Fruit fly (Drosophila melanogaster) whole organism, embryonic: ENCODE data around the gene CG32452.
A peak's percentile ranks its signal among the peaks of the same experiment; 100 is the strongest.

ENCODE experiments used
- Antp ChIP-seq: fragments of 200-800 bp; sonication (Bioruptor generic); optimal IDR thresholded peaks from 3 replicates; lab custom pipeline; 2016; ENCODE audit warnings: missing biosample characterization, missing genetic modification characterization
- BtbVII ChIP-seq: fragments of 200-800 bp; sonication (Bioruptor generic); optimal IDR thresholded peaks from 3 replicates; lab custom pipeline; 2017; ENCODE audit warnings: missing biosample characterization, mild to moderate bottlenecking, missing genetic modification characterization
- CG11398 ChIP-seq: fragments of 200-800 bp; sonication (Bioruptor generic); optimal IDR thresholded peaks from 2 replicates; lab custom pipeline; 2016; ENCODE audit warnings: missing biosample characterization, missing genetic modification characterization
- CG11723 ChIP-seq: fragments of 200-800 bp; sonication (Bioruptor generic); optimal IDR thresholded peaks from 2 replicates; lab custom pipeline; 2017; ENCODE audit warnings: missing biosample characterization, mild to moderate bottlenecking, missing genetic modification characterization
- CG13123 ChIP-seq: fragments of 200-800 bp; sonication (Bioruptor generic); optimal IDR thresholded peaks from 2 replicates; lab custom pipeline; 2016; ENCODE audit warnings: missing biosample characterization, missing genetic modification characterization
- CG14014 ChIP-seq: fragments of 200-800 bp; sonication (Bioruptor generic); IDR thresholded peaks from 2 replicates; pipeline ENCODE4 v1.3.6; 2022; ENCODE audit warnings: missing biosample characterization, missing genetic modification characterization
- CG14965 ChIP-seq: fragments of 200-800 bp; sonication (Bioruptor generic); optimal IDR thresholded peaks from 2 replicates; lab custom pipeline; 2016; ENCODE audit warnings: missing biosample characterization, missing genetic modification characterization, borderline replicate concordance
- CG18011 ChIP-seq: fragments of 200-800 bp; sonication (Bioruptor generic); optimal IDR thresholded peaks from 2 replicates; lab custom pipeline; 2017; ENCODE audit warnings: missing biosample characterization, missing genetic modification characterization, mild to moderate bottlenecking, moderate library complexity, missing genotype
- CG18262 ChIP-seq: fragments of 200-800 bp; optimal IDR thresholded peaks from 3 replicates; lab custom pipeline; 2019; ENCODE audit warnings: missing biosample characterization, mild to moderate bottlenecking, missing genetic modification characterization, moderate library complexity
- CG18764 ChIP-seq: fragments of 200-800 bp; sonication (Bioruptor generic); optimal IDR thresholded peaks from 3 replicates; lab custom pipeline; 2016; ENCODE audit warnings: missing biosample characterization, missing genetic modification characterization
- CG2875 ChIP-seq: fragments of 200-800 bp; sonication (Bioruptor generic); optimal IDR thresholded peaks from 2 replicates; lab custom pipeline; 2017; ENCODE audit warnings: missing biosample characterization, mild to moderate bottlenecking, missing genetic modification characterization, missing genetic modification reagents
- CG32532 ChIP-seq: fragments of 200-800 bp; sonication (Bioruptor generic); IDR thresholded peaks from 2 replicates; pipeline ENCODE4 v1.3.6; 2022; ENCODE audit warnings: missing biosample characterization, missing genetic modification characterization
- CG6175 ChIP-seq: fragments of 200-800 bp; sonication (Bioruptor generic); IDR thresholded peaks from 3 replicates; pipeline ENCODE4 v1.3.6; 2022; ENCODE audit warnings: missing biosample characterization, missing genetic modification characterization
- CG6683 ChIP-seq: fragments of 200-800 bp; sonication (Bioruptor generic); optimal IDR thresholded peaks from 2 replicates; lab custom pipeline; 2017; ENCODE audit warnings: missing biosample characterization, mild to moderate bottlenecking, missing genetic modification characterization, missing genetic modification reagents
- CG7745 ChIP-seq: fragments of 200-800 bp; sonication (Bioruptor generic); optimal IDR thresholded peaks from 2 replicates; lab custom pipeline; 2018; ENCODE audit warnings: missing biosample characterization, mild to moderate bottlenecking, missing genetic modification characterization, moderate library complexity
- CG8359 ChIP-seq: fragments of 200-800 bp; sonication (Bioruptor generic); optimal IDR thresholded peaks from 2 replicates; lab custom pipeline; 2017; ENCODE audit warnings: missing biosample characterization, mild to moderate bottlenecking, missing genetic modification characterization, borderline replicate concordance
- CG8478 ChIP-seq: fragments of >200 bp; optimal IDR thresholded peaks from 2 replicates; lab custom pipeline; 2018
- CTCF ChIP-seq: fragments of 200-800 bp; sonication (Bioruptor generic); optimal IDR thresholded peaks from 2 replicates; lab custom pipeline; 2017; ENCODE audit warnings: missing biosample characterization, mild to moderate bottlenecking, missing genetic modification characterization, moderate library complexity
- D19B ChIP-seq: fragments of 200-800 bp; sonication (Bioruptor generic); optimal IDR thresholded peaks from 2 replicates; lab custom pipeline; 2017; ENCODE audit warnings: missing biosample characterization, mild to moderate bottlenecking, missing genetic modification characterization
- Dek ChIP-seq: fragments of 200-800 bp; sonication (Bioruptor generic); optimal IDR thresholded peaks from 3 replicates; lab custom pipeline; 2019; ENCODE audit warnings: missing biosample characterization, mild to moderate bottlenecking, missing genetic modification characterization, moderate library complexity
- Dip2 ChIP-seq: fragments of 200-800 bp; sonication (Bioruptor generic); IDR thresholded peaks from 2 replicates; pipeline ENCODE4 v1.3.6; 2022; ENCODE audit warnings: missing biosample characterization, missing genetic modification characterization
- Fer1 ChIP-seq: fragments of 200-800 bp; sonication (Bioruptor generic); optimal IDR thresholded peaks from 2 replicates; lab custom pipeline; 2017; ENCODE audit warnings: missing biosample characterization, mild to moderate bottlenecking, missing genetic modification characterization
- HLHmδ ChIP-seq: fragments of 200-800 bp; sonication (Bioruptor generic); optimal IDR thresholded peaks from 2 replicates; lab custom pipeline; 2018; ENCODE audit warnings: missing biosample characterization, mild to moderate bottlenecking, missing genetic modification characterization, moderate library complexity
- Hand ChIP-seq: fragments of 200-800 bp; sonication (Bioruptor generic); optimal IDR thresholded peaks from 2 replicates; lab custom pipeline; 2017; ENCODE audit warnings: mild to moderate bottlenecking, missing biosample characterization, missing genetic modification reagents, missing genetic modification characterization
- Mad ChIP-seq: fragments of 200-800 bp; sonication (Bioruptor generic); optimal IDR thresholded peaks from 2 replicates; lab custom pipeline; 2016; ENCODE audit warnings: missing biosample characterization, missing genetic modification characterization
- Max ChIP-seq: fragments of 200-800 bp; sonication (Bioruptor generic); optimal IDR thresholded peaks from 2 replicates; lab custom pipeline; 2016; ENCODE audit warnings: missing biosample characterization, mild to moderate bottlenecking, missing genetic modification characterization
- Mes4 ChIP-seq: fragments of 200-800 bp; sonication (Bioruptor generic); optimal IDR thresholded peaks from 2 replicates; lab custom pipeline; 2016; ENCODE audit warnings: missing biosample characterization, missing genetic modification characterization
- NfI ChIP-seq: fragments of 200-800 bp; sonication (Bioruptor generic); optimal IDR thresholded peaks from 3 replicates; lab custom pipeline; 2018; ENCODE audit warnings: missing biosample characterization, mild to moderate bottlenecking, missing genetic modification characterization, moderate library complexity
- Optix ChIP-seq: fragments of 200-800 bp; sonication (Bioruptor generic); IDR thresholded peaks from 3 replicates; pipeline ENCODE4 v1.3.6; 2022; ENCODE audit warnings: missing biosample characterization, missing genetic modification characterization
- Stat92E ChIP-seq, 3 experiments: fragments of >200 bp in 2 of 3; fragments of 200-800 bp in 1 of 3; sonication (Bioruptor generic) in 1 of 3; optimal IDR thresholded peaks; 2 replicates each; lab custom pipeline; 2017 to 2019; ENCODE audit warnings: missing biosample characterization in 3 of 3, missing genetic modification characterization in 3 of 3, mild to moderate bottlenecking in 1 of 3, moderate library complexity in 1 of 3
- Taf1 ChIP-seq: fragments of 200-800 bp; sonication (Bioruptor generic); IDR thresholded peaks from 2 replicates; pipeline ENCODE4 v1.3.6; 2022; ENCODE audit warnings: missing biosample characterization, missing genetic modification characterization
- ara ChIP-seq: fragments of 200-800 bp; sonication (Bioruptor generic); IDR thresholded peaks from 2 replicates; pipeline ENCODE4 v1.3.6; 2022; ENCODE audit warnings: missing biosample characterization, missing genetic modification characterization
- ato ChIP-seq: fragments of 200-800 bp; sonication (Bioruptor generic); IDR thresholded peaks from 2 replicates; pipeline ENCODE4 v1.3.6; 2022; ENCODE audit warnings: missing biosample characterization, missing genetic modification characterization; ENCODE audit not compliant: partially characterized antibody
- bsh ChIP-seq, 2 experiments: fragments of 200-800 bp; sonication (Bioruptor generic); optimal IDR thresholded peaks; 2 replicates each; lab custom pipeline; 2017 to 2018; ENCODE audit warnings: mild to moderate bottlenecking in 2 of 2, missing biosample characterization in 2 of 2, missing genetic modification characterization in 2 of 2, moderate library complexity in 1 of 2
- cwo ChIP-seq: fragments of 200-800 bp; sonication (Bioruptor generic); optimal IDR thresholded peaks from 3 replicates; lab custom pipeline; 2017; ENCODE audit warnings: missing biosample characterization, missing genetic modification characterization, mild to moderate bottlenecking, moderate library complexity, missing genetic modification reagents
- dimm ChIP-seq: fragments of 200-800 bp; sonication (Bioruptor generic); IDR thresholded peaks from 2 replicates; pipeline ENCODE4 v1.3.6; 2022; ENCODE audit warnings: missing biosample characterization, missing genetic modification characterization
- en ChIP-seq: fragments of 200-800 bp; sonication (Bioruptor generic); optimal IDR thresholded peaks from 2 replicates; lab custom pipeline; 2016; ENCODE audit warnings: missing biosample characterization, missing genetic modification characterization
- grau ChIP-seq: fragments of 200-800 bp; optimal IDR thresholded peaks from 3 replicates; lab custom pipeline; 2019; ENCODE audit warnings: missing biosample characterization, mild to moderate bottlenecking, missing genetic modification characterization, moderate library complexity
- ham ChIP-seq: fragments of 200-800 bp; sonication (Bioruptor generic); IDR thresholded peaks from 2 replicates; pipeline ENCODE4 v1.3.6; 2022; ENCODE audit warnings: missing biosample characterization, missing genetic modification characterization
- kni ChIP-seq: fragments of 200-800 bp; sonication (Bioruptor generic); optimal IDR thresholded peaks from 3 replicates; lab custom pipeline; 2017; ENCODE audit warnings: mild to moderate bottlenecking, missing biosample characterization, missing genetic modification reagents, missing genetic modification characterization
- mld ChIP-seq: fragments of 200-800 bp; sonication (Bioruptor generic); IDR thresholded peaks from 3 replicates; pipeline ENCODE4 v1.3.6; 2022; ENCODE audit warnings: missing biosample characterization, missing genetic modification characterization; ENCODE audit not compliant: partially characterized antibody
- pfk ChIP-seq: fragments of 200-800 bp; sonication (Bioruptor generic); optimal IDR thresholded peaks from 2 replicates; lab custom pipeline; 2018; ENCODE audit warnings: missing biosample characterization, mild to moderate bottlenecking, missing genetic modification characterization, moderate library complexity
- pita ChIP-seq: fragments of 200-800 bp; sonication (Bioruptor generic); optimal IDR thresholded peaks from 2 replicates; lab custom pipeline; 2017; ENCODE audit warnings: missing biosample characterization, mild to moderate bottlenecking, missing genetic modification characterization
- pzg ChIP-seq: fragments of 200-800 bp; sonication (Bioruptor generic); optimal IDR thresholded peaks from 3 replicates; lab custom pipeline; 2018; ENCODE audit warnings: missing biosample characterization, mild to moderate bottlenecking, missing genetic modification characterization, moderate library complexity
- row ChIP-seq: fragments of 200-800 bp; sonication (Bioruptor generic); IDR thresholded peaks from 3 replicates; pipeline ENCODE4 v1.3.6; 2022; ENCODE audit warnings: missing biosample characterization, missing genetic modification characterization
- shn ChIP-seq: fragments of 200-800 bp; sonication (Bioruptor generic); optimal IDR thresholded peaks from 3 replicates; lab custom pipeline; 2016; ENCODE audit warnings: missing biosample characterization, missing genetic modification characterization
- sqz ChIP-seq: fragments of 200-800 bp; sonication (Bioruptor generic); optimal IDR thresholded peaks from 3 replicates; lab custom pipeline; 2018; ENCODE audit warnings: missing biosample characterization, mild to moderate bottlenecking, missing genetic modification characterization
- sr ChIP-seq: fragments of 200-800 bp; sonication (Bioruptor generic); IDR thresholded peaks from 3 replicates; pipeline ENCODE4 v1.3.6; 2022; ENCODE audit warnings: missing biosample characterization, missing genetic modification characterization
- unpg ChIP-seq: fragments of 200-800 bp; sonication (Bioruptor generic); optimal IDR thresholded peaks from 3 replicates; lab custom pipeline; 2018; ENCODE audit warnings: missing biosample characterization, mild to moderate bottlenecking, missing genetic modification characterization, moderate library complexity
- vvl ChIP-seq: fragments of 200-800 bp; sonication (Bioruptor generic); IDR thresholded peaks from 2 replicates; pipeline ENCODE4 v1.3.6; 2022; ENCODE audit warnings: missing biosample characterization, missing genetic modification characterization

The CG32452 gene

DNA sequence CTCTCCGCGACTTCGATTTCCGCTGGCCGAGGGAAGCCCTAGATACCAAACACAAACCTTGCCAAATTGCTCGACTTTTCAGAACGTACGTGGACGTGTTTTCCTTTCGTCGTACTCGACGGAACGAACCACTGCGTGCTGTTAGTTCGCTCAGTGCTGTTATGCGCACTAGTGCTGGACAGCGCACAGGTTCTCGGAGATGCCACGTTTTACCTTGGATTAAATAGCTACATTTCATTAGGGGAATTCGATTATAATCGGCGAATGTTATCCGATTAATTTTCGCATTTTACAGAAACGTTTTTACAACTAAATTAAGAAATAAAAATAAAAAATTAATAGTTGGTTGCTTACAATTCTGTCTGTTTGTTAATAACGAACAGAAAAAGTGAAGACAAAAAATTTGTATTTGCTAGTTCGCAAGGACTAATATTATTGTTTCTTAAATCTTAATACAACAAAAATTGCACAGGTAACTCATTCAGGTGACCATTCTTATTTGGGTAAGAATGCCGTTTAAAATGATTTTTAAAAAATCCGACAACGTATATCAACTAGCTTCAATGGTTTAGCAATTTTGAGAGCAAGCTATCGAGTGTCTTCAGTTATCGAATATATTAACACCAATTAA is at the start of gene CG32452, which contains the start of gene ArfGAP3 (continued):
- TF ChIP-seq Stat92E (GFP tag; optimal IDR thresholded peaks at IDR 0.05; lab: Kevin White, UChicago) (peak in 1 of 3 experiments; percentile 28), CG18764 (peak; percentile 59), kni (peak; percentile 41), CG2875 (GFP tag; lab: Kevin White, UChicago) (peak; percentile 36), cwo (GFP tag; lab: Kevin White, UChicago) (peak; percentile 22), Hand (no peak), HLHmδ (GFP tag; lab: Kevin White, UChicago) (peak; percentile 56), CG11398 (GFP tag; lab: Kevin White, UChicago) (peak; percentile 27), CG8359 (GFP tag; lab: Kevin White, UChicago) (no peak), Max (GFP tag; lab: Kevin White, UChicago) (peak; percentile 83), CG13123 (peak; percentile 53), CG11723 (peak; percentile 37), bsh (GFP tag; optimal IDR thresholded peaks at IDR 0.05; lab: Kevin White, UChicago) (peak in 1 of 2 experiments; percentile 64), Dip2 (GFP tag; lab: Robert Waterston, UW) (no peak), Dek (tag; lab: Kevin White, UChicago) (peak; percentile 61), shn (GFP tag; lab: Kevin White, UChicago) (peak; percentile 63), CTCF (no peak), Mes4 (GFP tag; lab: Kevin White, UChicago) (no peak), mld (no peak), sqz (no peak), CG32532 (GFP tag; lab: Robert Waterston, UW) (peak; percentile 82), D19B (peak; percentile 45), BtbVII (GFP tag; lab: Kevin White, UChicago) (peak; percentile 61), en (peak; percentile 5), Optix (peak; percentile 32; the same call in 1 of the 3 replicates), grau (tag; lab: Kevin White, UChicago) (peak; percentile 74), CG6683 (GFP tag; lab: Kevin White, UChicago) (peak; percentile 51), Mad (GFP tag; lab: Kevin White, UChicago) (peak; percentile 71), CG8478 (lab: Kevin White, UChicago) (no peak), pita (GFP tag; lab: Kevin White, UChicago) (no peak), unpg (GFP tag; lab: Kevin White, UChicago) (peak; percentile 68), Antp (GFP tag; lab: Kevin White, UChicago) (peak; percentile 36), Taf1 (GFP tag; lab: Robert Waterston, UW) (no peak), NfI (GFP tag; lab: Kevin White, UChicago) (peak; percentile 67), dimm (GFP tag; lab: Robert Waterston, UW) (peak; percentile 22; the same call in 1 of the 2 replicates), CG14965 (GFP tag; lab: Kevin White, UChicago) (no peak), ara (GFP tag; lab: Robert Waterston, UW) (peak; percentile 53), CG18262 (peak; percentile 77), ham (GFP tag; lab: Robert Waterston, UW) (peak; percentile 43; the same call in 1 of the 2 replicates), vvl (GFP tag; lab: Robert Waterston, UW) (peak; percentile 77), CG7745 (no peak), Fer1 (no peak), sr (GFP tag; lab: Robert Waterston, UW) (no peak), CG14014 (GFP tag; lab: Robert Waterston, UW) (peak; percentile 65), pzg (GFP tag; lab: Kevin White, UChicago) (peak; percentile 76), row (peak; percentile 91), pfk (GFP tag; lab: Kevin White, UChicago) (peak; percentile 78), ato (no peak), CG6175 (peak; percentile 34; the same call in 1 of the 3 replicates), CG18011 (GFP tag; lab: Kevin White, UChicago) (peak; percentile 95)
